Worm (Caenorhabditis elegans) whole organism, L4 larva: ENCODE data around the gene F47C12.13.

Experiments
- F26F4.8 ChIP-seq: fragments of 200-800 bp; sonication (Bioruptor generic); conservative IDR thresholded peaks from 2 replicates; pipeline ENCODE4 v1.3.6; 2022; ENCODE audit warnings: missing genetic modification characterization, missing compliant biosample characterization
- Y105C5A.15 ChIP-seq: fragments of 200-800 bp; sonication (Bioruptor generic); IDR thresholded peaks from 2 replicates; pipeline ENCODE4 v1.3.6; 2022; ENCODE audit warnings: missing genetic modification characterization, missing compliant biosample characterization
- Y5F2A.4 ChIP-seq: fragments of 200-800 bp; sonication (Bioruptor generic); optimal IDR thresholded peaks from 2 replicates; lab custom pipeline; 2018; ENCODE audit warnings: mild to moderate bottlenecking, missing genetic modification characterization, missing compliant biosample characterization
- Y75B8A.6 ChIP-seq: fragments of 200-800 bp; sonication (Bioruptor generic); IDR thresholded peaks from 2 replicates; pipeline ENCODE4 v1.3.6; 2022; ENCODE audit warnings: missing genetic modification reagents, missing genetic modification characterization, missing compliant biosample characterization
- ZK337.2 ChIP-seq: fragments of 200-800 bp; sonication (Bioruptor generic); IDR thresholded peaks from 2 replicates; pipeline ENCODE4 v1.3.6; 2022; ENCODE audit warnings: missing genetic modification reagents, missing genetic modification characterization, missing compliant biosample characterization
- ZK546.5 ChIP-seq, 2 experiments: sonication (generic microtip); optimal IDR thresholded peaks; 2 replicates each; lab custom pipeline; 2017; ENCODE audit warnings: missing biosample characterization in 2 of 2, missing genetic modification characterization in 2 of 2
- aha-1 ChIP-seq: fragments of 150-350 bp; peaks from one replicate; lab custom pipeline; 2014; ENCODE audit warnings: missing biosample characterization, missing genetic modification characterization
- arid-1 ChIP-seq: fragments of 200-800 bp; sonication (Bioruptor generic); conservative IDR thresholded peaks from 2 replicates; pipeline ENCODE4 v1.3.6; 2022; ENCODE audit warnings: missing genetic modification reagents, missing genetic modification characterization, missing compliant biosample characterization
- ceh-20 ChIP-seq: fragments of 200-800 bp; sonication (Bioruptor generic); IDR thresholded peaks from 2 replicates; pipeline ENCODE4 v1.3.6; 2022; ENCODE audit warnings: missing genetic modification reagents, missing genetic modification characterization, missing compliant biosample characterization
- ceh-28 ChIP-seq: fragments of 150-350 bp; optimal IDR thresholded peaks from 2 replicates; lab custom pipeline; 2014; ENCODE audit warnings: missing biosample characterization, missing genetic modification reagents, missing genetic modification characterization
- ceh-32 ChIP-seq: sonication (generic microtip); optimal IDR thresholded peaks from 2 replicates; lab custom pipeline; 2016; ENCODE audit warnings: mild to moderate bottlenecking, missing genetic modification characterization, missing compliant biosample characterization; ENCODE audit not compliant: poor library complexity
- ceh-62 ChIP-seq: sonication (generic microtip); optimal IDR thresholded peaks from 2 replicates; lab custom pipeline; 2017; ENCODE audit warnings: missing biosample characterization, missing genetic modification characterization
- ctbp-1 ChIP-seq: fragments of 200-800 bp; sonication (Bioruptor generic); IDR thresholded peaks from 2 replicates; pipeline ENCODE4 v1.3.6; 2022; ENCODE audit warnings: missing genetic modification reagents, missing genetic modification characterization, missing compliant biosample characterization
- daf-12 ChIP-seq: fragments of 150-350 bp; optimal IDR thresholded peaks from 2 replicates; lab custom pipeline; 2014; ENCODE audit warnings: missing biosample characterization, missing genetic modification reagents, missing genetic modification characterization
- daf-16 ChIP-seq, 3 experiments: sonication (generic microtip); optimal IDR thresholded peaks; 2 replicates each; lab custom pipeline; 2016 to 2017; ENCODE audit warnings: missing genetic modification characterization in 3 of 3, missing genetic modification reagents in 3 of 3, mild to moderate bottlenecking in 2 of 3, missing compliant biosample characterization in 2 of 3, missing biosample characterization in 1 of 3, moderate library complexity in 1 of 3
- daf-8 ChIP-seq: fragments of 200-800 bp; sonication (Bioruptor generic); IDR thresholded peaks from 2 replicates; pipeline ENCODE4 v1.3.6; 2022; ENCODE audit warnings: missing genetic modification characterization, missing compliant biosample characterization
- dpl-1 ChIP-seq: fragments of 150-350 bp; optimal IDR thresholded peaks from 2 replicates; lab custom pipeline; 2014; ENCODE audit warnings: missing biosample characterization, missing genetic modification reagents, missing genetic modification characterization
- dve-1 ChIP-seq: sonication (generic microtip); optimal IDR thresholded peaks from 2 replicates; lab custom pipeline; 2017; ENCODE audit warnings: antibody characterized with exemption, mild to moderate bottlenecking, missing genetic modification characterization, missing compliant biosample characterization; ENCODE audit not compliant: insufficient read depth
- fkh-10 ChIP-seq: fragments of 150-350 bp; optimal IDR thresholded peaks from 2 replicates; lab custom pipeline; 2014; ENCODE audit warnings: missing biosample characterization, missing genetic modification reagents, missing genetic modification characterization
- fos-1 ChIP-seq: fragments of 150-350 bp; optimal IDR thresholded peaks from 2 replicates; lab custom pipeline; 2014; ENCODE audit warnings: missing biosample characterization, missing genetic modification characterization
- hlh-30 ChIP-seq: sonication (generic microtip); optimal IDR thresholded peaks from 2 replicates; lab custom pipeline; 2017; ENCODE audit warnings: antibody characterized with exemption, mild to moderate bottlenecking, missing genetic modification characterization, missing compliant biosample characterization; ENCODE audit not compliant: insufficient read depth
- hmg-1.1 ChIP-seq: fragments of 200-800 bp; sonication (Bioruptor generic); IDR thresholded peaks from 2 replicates; pipeline ENCODE4 v1.3.6; 2022; ENCODE audit warnings: missing genetic modification reagents, missing genetic modification characterization, missing compliant biosample characterization
- lim-7 ChIP-seq: fragments of 200-800 bp; sonication (Bioruptor generic); IDR thresholded peaks from 2 replicates; pipeline ENCODE4 v1.3.6; 2022; ENCODE audit warnings: missing genetic modification characterization, missing compliant biosample characterization
- lin-15B ChIP-seq: fragments of 150-350 bp; sonication (generic microtip); optimal IDR thresholded peaks from 3 replicates; lab custom pipeline; 2014; ENCODE audit warnings: missing biosample characterization, missing genetic modification characterization
- lin-29 ChIP-seq: fragments of 200-800 bp; sonication (Bioruptor generic); IDR thresholded peaks from 2 replicates; pipeline ENCODE4 v1.3.6; 2022; ENCODE audit warnings: missing genetic modification reagents, missing genetic modification characterization, missing compliant biosample characterization
- lin-38 ChIP-seq: fragments of 200-800 bp; sonication (Bioruptor generic); IDR thresholded peaks from 2 replicates; pipeline ENCODE4 v1.3.6; 2022; ENCODE audit warnings: missing genetic modification reagents, missing genetic modification characterization, missing compliant biosample characterization
- lsy-2 ChIP-seq, 2 experiments: fragments of 150-350 bp in 1 of 2; sonication (generic microtip) in 1 of 2; optimal IDR thresholded peaks; 2 replicates each; lab custom pipeline; 2014 to 2017; ENCODE audit warnings: missing biosample characterization in 2 of 2, missing genetic modification characterization in 2 of 2
- madf-9 ChIP-seq: fragments of 200-800 bp; sonication (Bioruptor generic); conservative IDR thresholded peaks from 2 replicates; pipeline ENCODE4 v1.3.6; 2022; ENCODE audit warnings: missing genetic modification reagents, missing genetic modification characterization, missing compliant biosample characterization
- mdl-1 ChIP-seq, 2 experiments: fragments of 150-350 bp in 1 of 2; sonication (generic microtip) in 1 of 2; optimal IDR thresholded peaks; 2 replicates each; lab custom pipeline; 2014 to 2017; ENCODE audit warnings: missing biosample characterization in 2 of 2, missing genetic modification characterization in 2 of 2
- mes-2 ChIP-seq: sonication (generic microtip); optimal IDR thresholded peaks from 2 replicates; lab custom pipeline; 2016; ENCODE audit warnings: missing genotype, mild to moderate bottlenecking, missing genetic modification characterization, missing compliant biosample characterization; ENCODE audit not compliant: poor library complexity, severe bottlenecking
- nhr-10 ChIP-seq: fragments of 150-350 bp; optimal IDR thresholded peaks from 2 replicates; lab custom pipeline; 2014; ENCODE audit warnings: missing biosample characterization, missing genetic modification characterization
- nhr-102 ChIP-seq: sonication (generic microtip); optimal IDR thresholded peaks from 2 replicates; lab custom pipeline; 2016; ENCODE audit warnings: mild to moderate bottlenecking, missing genetic modification characterization, moderate library complexity, missing compliant biosample characterization
- nhr-11 ChIP-seq: fragments of 150-350 bp; optimal IDR thresholded peaks from 2 replicates; lab custom pipeline; 2014; ENCODE audit warnings: missing biosample characterization, missing genetic modification characterization
- nhr-237 ChIP-seq: sonication (generic microtip); optimal IDR thresholded peaks from 2 replicates; lab custom pipeline; 2017; ENCODE audit warnings: missing biosample characterization, missing genetic modification characterization
- nhr-41 ChIP-seq: fragments of 200-800 bp; sonication (Bioruptor generic); IDR thresholded peaks from 2 replicates; pipeline ENCODE4 v1.3.6; 2022; ENCODE audit warnings: missing genetic modification reagents, missing genetic modification characterization, missing compliant biosample characterization
- nhr-48 ChIP-seq: sonication (generic microtip); optimal IDR thresholded peaks from 2 replicates; lab custom pipeline; 2016; ENCODE audit warnings: mild to moderate bottlenecking, missing genetic modification characterization, missing compliant biosample characterization
- nhr-76 ChIP-seq: fragments of 150-350 bp; optimal IDR thresholded peaks from 2 replicates; lab custom pipeline; 2014; ENCODE audit warnings: missing biosample characterization, missing genetic modification characterization
- nhr-77 ChIP-seq: fragments of 150-350 bp; optimal IDR thresholded peaks from 2 replicates; lab custom pipeline; 2014; ENCODE audit warnings: missing biosample characterization, missing genetic modification characterization
- pqm-1 ChIP-seq: sonication (generic microtip); optimal IDR thresholded peaks from 2 replicates; lab custom pipeline; 2017; ENCODE audit warnings: missing biosample characterization, missing genetic modification characterization
- rbr-2 ChIP-seq: sonication (generic microtip); optimal IDR thresholded peaks from 2 replicates; lab custom pipeline; 2016; ENCODE audit warnings: missing genotype, missing genetic modification characterization, missing compliant biosample characterization
- sdz-12 ChIP-seq: fragments of 200-800 bp; sonication (Bioruptor generic); optimal IDR thresholded peaks from 2 replicates; lab custom pipeline; 2018; ENCODE audit warnings: mild to moderate bottlenecking, missing genetic modification characterization, missing compliant biosample characterization
- set-16 ChIP-seq: fragments of 200-800 bp; sonication (Bioruptor generic); IDR thresholded peaks from 2 replicates; pipeline ENCODE4 v1.3.6; 2022; ENCODE audit warnings: missing genetic modification reagents, missing genetic modification characterization, missing compliant biosample characterization
- snpc-1.2 ChIP-seq: fragments of 200-800 bp; sonication (Bioruptor generic); IDR thresholded peaks from 2 replicates; pipeline ENCODE4 v1.3.6; 2022; ENCODE audit warnings: missing genetic modification reagents, missing genetic modification characterization, missing compliant biosample characterization
- spr-3 ChIP-seq: fragments of 200-800 bp; sonication (Bioruptor generic); optimal IDR thresholded peaks from 2 replicates; lab custom pipeline; 2018; ENCODE audit warnings: mild to moderate bottlenecking, missing genetic modification characterization, missing compliant biosample characterization
- unc-130 ChIP-seq: sonication (generic microtip); optimal IDR thresholded peaks from 2 replicates; lab custom pipeline; 2016; ENCODE audit warnings: missing genetic modification reagents, missing genetic modification characterization, missing compliant biosample characterization
- unc-39 ChIP-seq: sonication (generic microtip); optimal IDR thresholded peaks from 2 replicates; lab custom pipeline; 2017; ENCODE audit warnings: missing biosample characterization, missing genetic modification characterization
- zag-1 ChIP-seq: fragments of 150-350 bp; optimal IDR thresholded peaks from 2 replicates; lab custom pipeline; 2014; ENCODE audit warnings: missing biosample characterization, missing genetic modification characterization
- zip-11 ChIP-seq: fragments of 200-800 bp; sonication (Bioruptor generic); IDR thresholded peaks from 2 replicates; pipeline ENCODE4 v1.3.6; 2022; ENCODE audit warnings: missing genetic modification characterization, missing compliant biosample characterization

The F47C12.13 gene

ce11 chrIV:4021847-4022780 is 27.9 kb upstream of the F47C12.13 start (continued):
- TF ChIP-seq unc-39: no peak
- no peak for TF ChIP-seq dpl-1 (GFP tag; lab: Kevin White, UChicago)
- no peak for TF ChIP-seq daf-8 (GFP tag; lab: Robert Waterston, UW)
- no peak for TF ChIP-seq arid-1
- TF ChIP-seq ZK337.2 (GFP tag; lab: Robert Waterston, UW): no peak
- peak; percentile 5 for TF ChIP-seq ceh-28
- peak; percentile 31 for TF ChIP-seq pqm-1 (tag; lab: Kevin White, UChicago)
- TF ChIP-seq hmg-1.1 (GFP tag; lab: Robert Waterston, UW): no peak
- no peak for TF ChIP-seq lin-15B (tag; lab: Kevin White, UChicago)
- TF ChIP-seq snpc-1.2 (GFP tag; lab: Robert Waterston, UW): no peak
- no peak for TF ChIP-seq ceh-32 (tag; lab: Kevin White, UChicago)
- TF ChIP-seq Y75B8A.6 (GFP tag; lab: Robert Waterston, UW): no peak
- peak; percentile 57 for TF ChIP-seq nhr-11 (tag; lab: Kevin White, UChicago)
- TF ChIP-seq ctbp-1 (GFP tag; lab: Robert Waterston, UW): no peak
- TF ChIP-seq ceh-62 (tag; lab: Kevin White, UChicago): no peak
- peak in 1 of 2 experiments; percentile 87 for TF ChIP-seq daf-16 (GFP tag; optimal IDR thresholded peaks at IDR 0.05; lab: Kevin White, UChicago)
- TF ChIP-seq daf-16 (tag; optimal IDR thresholded peaks at IDR 0.05; lab: Kevin White, UChicago): peak; percentile 79
- peak; percentile 24 for TF ChIP-seq nhr-77 (tag; lab: Kevin White, UChicago)
- TF ChIP-seq rbr-2 (tag; lab: Kevin White, UChicago): no peak
- no peak for TF ChIP-seq nhr-10
- no peak for TF ChIP-seq daf-12
- TF ChIP-seq lim-7 (GFP tag; lab: Robert Waterston, UW): no peak
- no peak for TF ChIP-seq fkh-10 (GFP tag; lab: Kevin White, UChicago)
- no peak for TF ChIP-seq sdz-12
- TF ChIP-seq ZK546.5 (tag; optimal IDR thresholded peaks at IDR 0.05; lab: Kevin White, UChicago): no peak
- TF ChIP-seq Y5F2A.4: no peak
- no peak for TF ChIP-seq lsy-2 (tag; optimal IDR thresholded peaks at IDR 0.05; lab: Kevin White, UChicago)
- no peak for TF ChIP-seq nhr-237 (tag; lab: Kevin White, UChicago)
- peak; percentile 68; the same call in 1 of the 2 replicates for TF ChIP-seq ceh-20 (GFP tag; lab: Robert Waterston, UW)
- peak; percentile 11 for TF ChIP-seq mes-2 (tag; lab: Kevin White, UChicago)
- TF ChIP-seq lin-29 (GFP tag; lab: Robert Waterston, UW): no peak
- no peak for TF ChIP-seq Y105C5A.15 (GFP tag; lab: Robert Waterston, UW)
- TF ChIP-seq set-16: no peak
- no peak for TF ChIP-seq nhr-41 (GFP tag; lab: Robert Waterston, UW)
- no peak for TF ChIP-seq nhr-48 (tag; lab: Kevin White, UChicago)
- no peak for TF ChIP-seq nhr-102 (tag; lab: Kevin White, UChicago)

DNA sequence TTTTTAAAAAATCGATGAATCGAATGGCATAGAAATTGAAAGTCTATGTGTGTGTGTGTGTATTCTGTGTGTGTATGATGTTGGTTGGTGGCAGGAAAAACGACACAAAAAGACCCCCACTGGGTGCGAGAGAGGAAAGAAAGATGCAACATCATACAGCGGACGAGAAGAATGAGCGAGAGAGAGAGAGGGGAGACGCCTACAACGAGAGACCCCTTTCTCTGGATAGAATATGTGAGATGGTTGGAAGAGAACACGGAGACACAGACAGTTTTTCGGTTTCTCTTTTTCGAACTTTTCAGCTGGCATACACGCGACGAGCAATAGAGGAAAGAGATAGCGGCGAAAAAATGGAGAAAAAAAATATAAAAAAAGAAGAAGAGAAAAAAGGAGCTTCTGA is 25.6 kb upstream of the F47C12.13 start:
- TF ChIP-seq lim-7 (GFP tag; lab: Robert Waterston, UW): no peak
- no peak for TF ChIP-seq ZK337.2 (GFP tag; lab: Robert Waterston, UW)
- no peak for TF ChIP-seq zip-11 (GFP tag; lab: Robert Waterston, UW)
- TF ChIP-seq mdl-1 (tag; optimal IDR thresholded peaks at IDR 0.05; lab: Kevin White, UChicago): peak; percentile 46 to 94
- TF ChIP-seq ceh-62 (tag; lab: Kevin White, UChicago): no peak
- no peak for TF ChIP-seq fos-1
- TF ChIP-seq unc-130 (GFP tag; lab: Kevin White, UChicago): no peak
- peak; percentile 44 for TF ChIP-seq set-16
- no peak for TF ChIP-seq F26F4.8 (GFP tag; lab: Robert Waterston, UW)
- TF ChIP-seq nhr-76: peak; percentile 5
- peak; percentile 38 for TF ChIP-seq mes-2 (tag; lab: Kevin White, UChicago)
- no peak for TF ChIP-seq fkh-10 (GFP tag; lab: Kevin White, UChicago)
- no peak for TF ChIP-seq Y5F2A.4
- no peak for TF ChIP-seq hlh-30 (tag; lab: Kevin White, UChicago)
- peak; percentile 99 for TF ChIP-seq aha-1
- no peak for TF ChIP-seq pqm-1 (tag; lab: Kevin White, UChicago)
- 0 out of 2 replicates have a peak, but pooled peaks have one; percentile 19 for TF ChIP-seq madf-9
- no peak for TF ChIP-seq zag-1 (tag; lab: Kevin White, UChicago)
- TF ChIP-seq spr-3 (GFP tag; lab: Kevin White, UChicago): no peak
- peak; percentile 41 for TF ChIP-seq lin-38 (GFP tag; lab: Robert Waterston, UW)
- TF ChIP-seq dve-1 (tag; lab: Kevin White, UChicago): peak; percentile 85
- TF ChIP-seq dpl-1 (GFP tag; lab: Kevin White, UChicago): peak; percentile 49
